Worm (Caenorhabditis elegans) whole organism, early embryonic: ENCODE data around the gene K06H6.5.

Source experiments
- ama-1 ChIP-seq: fragments of 150-350 bp; optimal IDR thresholded peaks from 2 replicates; lab custom pipeline; 2014
- ceh-13 ChIP-seq: fragments of 200-800 bp; sonication (Bioruptor generic); optimal IDR thresholded peaks from 2 replicates; lab custom pipeline; 2018; ENCODE audit warnings: mild to moderate bottlenecking, missing genetic modification characterization, missing compliant biosample characterization
- ceh-36 ChIP-seq: sonication (generic microtip); optimal IDR thresholded peaks from 2 replicates; lab custom pipeline; 2016; ENCODE audit warnings: missing genetic modification characterization, inconsistent platforms, missing compliant biosample characterization
- flt-1 ChIP-seq: fragments of 200-800 bp; sonication (Bioruptor generic); IDR thresholded peaks from 2 replicates; pipeline ENCODE4 v1.3.6; 2022; ENCODE audit warnings: missing genetic modification characterization, missing compliant biosample characterization
- hmbx-1 ChIP-seq: sonication (generic microtip); optimal IDR thresholded peaks from 2 replicates; lab custom pipeline; 2016; ENCODE audit warnings: mild to moderate bottlenecking, missing genetic modification characterization, missing compliant biosample characterization
- hmg-4 ChIP-seq: fragments of 200-800 bp; sonication (Bioruptor generic); optimal IDR thresholded peaks from 2 replicates; lab custom pipeline; 2018; ENCODE audit warnings: mild to moderate bottlenecking, missing genetic modification characterization, missing compliant biosample characterization
- pes-1 ChIP-seq: fragments of 200-800 bp; sonication (Bioruptor generic); IDR thresholded peaks from 2 replicates; pipeline ENCODE4 v1.3.6; 2022; ENCODE audit warnings: missing genetic modification reagents, missing genetic modification characterization, missing compliant biosample characterization
- scrt-1 ChIP-seq: fragments of 200-800 bp; sonication (Bioruptor generic); IDR thresholded peaks from 2 replicates; pipeline ENCODE4 v1.3.6; 2022; ENCODE audit warnings: missing genetic modification characterization, missing compliant biosample characterization
- tra-4 ChIP-seq: sonication (generic microtip); optimal IDR thresholded peaks from 2 replicates; lab custom pipeline; 2017; ENCODE audit warnings: missing genetic modification characterization, missing compliant biosample characterization

DNA sequence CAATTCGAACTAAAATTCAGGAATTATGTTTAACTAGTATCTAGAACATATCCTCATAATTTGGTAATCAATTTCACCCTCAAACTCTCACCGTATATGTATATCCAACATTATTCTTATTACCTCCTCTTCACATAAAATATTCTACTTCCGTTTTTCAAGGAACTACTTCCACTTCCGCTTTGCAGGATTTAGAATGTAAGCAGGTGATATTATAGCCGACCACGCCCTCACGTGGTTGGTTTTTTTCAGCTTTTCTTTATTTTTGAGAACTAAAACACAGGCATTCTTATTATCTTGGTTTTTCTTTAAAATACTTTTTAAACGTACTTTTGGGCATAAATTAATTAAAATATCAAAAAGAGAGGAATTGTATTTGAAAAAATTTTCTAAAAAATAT lies 41.7 kb downstream of the K06H6.5 start:
- TF ChIP-seq ama-1 (lab: Kevin White, UChicago): no peak
- no peak for TF ChIP-seq hmg-4 (GFP tag; lab: Kevin White, UChicago)
- TF ChIP-seq flt-1 (GFP tag; lab: Robert Waterston, UW): no peak
- no peak for TF ChIP-seq hmbx-1 (tag; lab: Kevin White, UChicago)
- TF ChIP-seq ceh-13: no peak
- no peak for TF ChIP-seq ceh-36 (tag; lab: Kevin White, UChicago)
- TF ChIP-seq pes-1 (GFP tag; lab: Robert Waterston, UW): no peak
- no peak for TF ChIP-seq tra-4 (tag; lab: Kevin White, UChicago)
- TF ChIP-seq scrt-1 (GFP tag; lab: Robert Waterston, UW): no peak
